Worm (Caenorhabditis elegans) whole organism, L1 larva: Measurements from ENCODE around the gene mfn-1.

Experiments used
- C16A3.4 ChIP-seq: fragments of 150-350 bp; optimal IDR thresholded peaks from 2 replicates; lab custom pipeline; 2014; ENCODE audit warnings: missing biosample characterization, missing genetic modification characterization
- C34B4.2 ChIP-seq: sonication (generic microtip); optimal IDR thresholded peaks from 2 replicates; lab custom pipeline; 2017; ENCODE audit warnings: mild to moderate bottlenecking, missing genetic modification characterization, missing compliant biosample characterization
- aha-1 ChIP-seq: fragments of 150-350 bp; optimal IDR thresholded peaks from 2 replicates; lab custom pipeline; 2014; ENCODE audit warnings: missing biosample characterization, missing genetic modification characterization
- alr-1 ChIP-seq: fragments of 200-800 bp; sonication (Bioruptor generic); optimal IDR thresholded peaks from 2 replicates; lab custom pipeline; 2018; ENCODE audit warnings: borderline replicate concordance, mild to moderate bottlenecking, missing genetic modification characterization, missing compliant biosample characterization
- blmp-1 ChIP-seq: fragments of 150-350 bp; optimal IDR thresholded peaks from 2 replicates; lab custom pipeline; 2014; ENCODE audit warnings: missing biosample characterization, missing genetic modification characterization
- ceh-63 ChIP-seq: fragments of 200-800 bp; sonication (Bioruptor generic); optimal IDR thresholded peaks from 2 replicates; lab custom pipeline; 2018; ENCODE audit warnings: mild to moderate bottlenecking, missing genetic modification characterization, missing compliant biosample characterization
- ceh-8 ChIP-seq: fragments of 200-800 bp; sonication (Bioruptor generic); optimal IDR thresholded peaks from 2 replicates; lab custom pipeline; 2018; ENCODE audit warnings: mild to moderate bottlenecking, missing genetic modification characterization, moderate library complexity, missing compliant biosample characterization
- ceh-82 ChIP-seq, 3 experiments: fragments of 150-350 bp in 1 of 3; sonication (generic microtip) in 2 of 3; optimal IDR thresholded peaks; 2 replicates each; lab custom pipeline; 2014 to 2017; ENCODE audit warnings: missing biosample characterization in 3 of 3, missing genetic modification characterization in 3 of 3
- ceh-88 ChIP-seq: fragments of 200-800 bp; sonication (Bioruptor generic); IDR thresholded peaks from 2 replicates; pipeline ENCODE4 v1.3.6; 2022; ENCODE audit warnings: missing genetic modification characterization, missing compliant biosample characterization
- ceh-90 ChIP-seq: sonication (generic microtip); optimal IDR thresholded peaks from 2 replicates; lab custom pipeline; 2016; ENCODE audit warnings: missing genetic modification characterization, missing compliant biosample characterization
- ces-1 ChIP-seq: fragments of 150-350 bp; optimal IDR thresholded peaks from 2 replicates; lab custom pipeline; 2014; ENCODE audit warnings: missing biosample characterization, missing genetic modification reagents, missing genetic modification characterization
- dpl-1 ChIP-seq, 3 experiments: fragments of 150-350 bp in 2 of 3; sonication (generic microtip) in 1 of 3; optimal IDR thresholded peaks; 2 replicates each; lab custom pipeline; 2014 to 2017; ENCODE audit warnings: missing biosample characterization in 3 of 3, missing genetic modification characterization in 3 of 3, missing genetic modification reagents in 3 of 3
- dsc-1 ChIP-seq: sonication (generic microtip); optimal IDR thresholded peaks from 2 replicates; lab custom pipeline; 2016; ENCODE audit warnings: mild to moderate bottlenecking, missing genetic modification characterization, missing compliant biosample characterization
- efl-1 ChIP-seq, 4 experiments: fragments of 150-350 bp; optimal IDR thresholded peaks in 3 of 4; peaks in 1 of 4; 1 replicate in 1 of 4; 2 replicates in 3 of 4; lab custom pipeline; 2014; ENCODE audit warnings: missing biosample characterization in 2 of 4, missing genetic modification characterization in 2 of 4, missing genetic modification reagents in 2 of 4
- efl-3 ChIP-seq: fragments of 200-800 bp; sonication (Bioruptor generic); optimal IDR thresholded peaks from 2 replicates; lab custom pipeline; 2018; ENCODE audit warnings: mild to moderate bottlenecking, missing genetic modification characterization, missing compliant biosample characterization
- egl-13 ChIP-seq: sonication (generic microtip); optimal IDR thresholded peaks from 2 replicates; lab custom pipeline; 2016; ENCODE audit warnings: missing genotype, missing genetic modification reagents, missing genetic modification characterization, missing compliant biosample characterization
- egl-27 ChIP-seq, 2 experiments: fragments of 150-350 bp in 1 of 2; sonication (generic microtip); optimal IDR thresholded peaks; 3 replicates each; lab custom pipeline; 2017 to 2018; ENCODE audit warnings: missing biosample characterization in 2 of 2, missing genetic modification characterization in 2 of 2, missing genetic modification reagents in 2 of 2
- elt-2 ChIP-seq: sonication (generic microtip); optimal IDR thresholded peaks from 2 replicates; lab custom pipeline; 2016; ENCODE audit warnings: missing genetic modification characterization, mild to moderate bottlenecking, inconsistent platforms, missing compliant biosample characterization, missing genetic modification reagents
- elt-3 ChIP-seq, 6 experiments: fragments of 150-350 bp in 1 of 6; sonication (generic microtip); optimal IDR thresholded peaks; 2 replicates each; lab custom pipeline; 2017 to 2018; ENCODE audit warnings: missing biosample characterization in 6 of 6, missing genetic modification characterization in 6 of 6, inconsistent platforms in 1 of 6
- fkh-4 ChIP-seq: sonication (generic microtip); optimal IDR thresholded peaks from 2 replicates; lab custom pipeline; 2016; ENCODE audit warnings: missing compliant biosample characterization, missing genetic modification characterization, borderline replicate concordance
- fkh-8 ChIP-seq: sonication (generic microtip); optimal IDR thresholded peaks from 2 replicates; lab custom pipeline; 2016; ENCODE audit warnings: mild to moderate bottlenecking, missing genetic modification characterization, missing compliant biosample characterization
- fos-1 ChIP-seq: fragments of 150-350 bp; optimal IDR thresholded peaks from 2 replicates; lab custom pipeline; 2014; ENCODE audit warnings: missing biosample characterization, missing genetic modification characterization
- grh-1 ChIP-seq: fragments of 200-800 bp; sonication (Bioruptor generic); IDR thresholded peaks from 2 replicates; pipeline ENCODE4 v1.3.6; 2022; ENCODE audit warnings: missing genetic modification reagents, missing genetic modification characterization, missing compliant biosample characterization
- hlh-17 ChIP-seq: fragments of 200-800 bp; sonication (Bioruptor generic); optimal IDR thresholded peaks from 2 replicates; lab custom pipeline; 2018; ENCODE audit warnings: missing genetic modification characterization, mild to moderate bottlenecking, missing compliant biosample characterization, moderate library complexity, borderline replicate concordance
- irx-1 ChIP-seq: sonication (generic microtip); optimal IDR thresholded peaks from 2 replicates; lab custom pipeline; 2016; ENCODE audit warnings: missing genetic modification characterization, missing compliant biosample characterization
- jun-1 ChIP-seq: fragments of 150-350 bp; optimal IDR thresholded peaks from 2 replicates; lab custom pipeline; 2014; ENCODE audit warnings: missing biosample characterization, missing genetic modification reagents, missing genetic modification characterization
- lin-13 ChIP-seq: fragments of 150-350 bp; optimal IDR thresholded peaks from 2 replicates; lab custom pipeline; 2014; ENCODE audit warnings: missing biosample characterization, missing genetic modification reagents, missing genetic modification characterization
- lin-14 ChIP-seq: fragments of 200-800 bp; sonication (Bioruptor generic); optimal IDR thresholded peaks from 2 replicates; lab custom pipeline; 2018; ENCODE audit warnings: mild to moderate bottlenecking, missing genetic modification characterization, moderate library complexity, missing compliant biosample characterization
- lin-15B ChIP-seq: fragments of 150-350 bp; sonication (generic microtip); optimal IDR thresholded peaks from 3 replicates; lab custom pipeline; 2014; ENCODE audit warnings: missing biosample characterization, missing genetic modification characterization
- lin-35 ChIP-seq, 2 experiments: fragments of 150-350 bp; optimal IDR thresholded peaks; 2 replicates each; lab custom pipeline; 2014; ENCODE audit warnings: missing biosample characterization in 2 of 2, missing genetic modification characterization in 2 of 2, missing genetic modification reagents in 2 of 2
- lir-3 ChIP-seq: sonication (generic microtip); optimal IDR thresholded peaks from 2 replicates; lab custom pipeline; 2016; ENCODE audit warnings: mild to moderate bottlenecking, missing genetic modification characterization, moderate library complexity, missing compliant biosample characterization; ENCODE audit not compliant: poor library complexity
- mdl-1 ChIP-seq, 2 experiments: fragments of 150-350 bp; optimal IDR thresholded peaks; 2 replicates each; lab custom pipeline; 2014 to 2017; ENCODE audit warnings: missing biosample characterization in 2 of 2, missing genetic modification characterization in 2 of 2, inconsistent platforms in 1 of 2
- mef-2 ChIP-seq: fragments of 150-350 bp; optimal IDR thresholded peaks from 2 replicates; lab custom pipeline; 2014; ENCODE audit warnings: missing biosample characterization, missing genetic modification characterization
- mep-1 ChIP-seq: fragments of 150-350 bp; optimal IDR thresholded peaks from 2 replicates; lab custom pipeline; 2014; ENCODE audit warnings: missing biosample characterization, missing genetic modification characterization
- nhr-11 ChIP-seq: fragments of 150-350 bp; optimal IDR thresholded peaks from 2 replicates; lab custom pipeline; 2014; ENCODE audit warnings: missing biosample characterization, missing genetic modification characterization
- nhr-28 ChIP-seq: fragments of 150-350 bp; optimal IDR thresholded peaks from 2 replicates; lab custom pipeline; 2014; ENCODE audit warnings: missing biosample characterization, missing genetic modification characterization
- nhr-47 ChIP-seq: sonication (generic microtip); optimal IDR thresholded peaks from 2 replicates; lab custom pipeline; 2016; ENCODE audit warnings: mild to moderate bottlenecking, missing genetic modification characterization, moderate library complexity, missing compliant biosample characterization
- nhr-76 ChIP-seq: sonication (generic microtip); optimal IDR thresholded peaks from 2 replicates; lab custom pipeline; 2017; ENCODE audit warnings: missing biosample characterization, missing genetic modification characterization
- nhr-77 ChIP-seq: fragments of 150-350 bp; optimal IDR thresholded peaks from 2 replicates; lab custom pipeline; 2014; ENCODE audit warnings: missing biosample characterization, missing genetic modification characterization
- nhr-85 ChIP-seq: sonication (generic microtip); peaks from one replicate; lab custom pipeline; 2016; ENCODE audit warnings: missing genetic modification characterization, inconsistent platforms, missing compliant biosample characterization
- nhr-90 ChIP-seq: sonication (generic microtip); optimal IDR thresholded peaks from 2 replicates; lab custom pipeline; 2016; ENCODE audit warnings: mild to moderate bottlenecking, missing genetic modification characterization, missing compliant biosample characterization; ENCODE audit not compliant: poor library complexity
- pqm-1 ChIP-seq: sonication (generic microtip); optimal IDR thresholded peaks from 3 replicates; lab custom pipeline; 2017; ENCODE audit warnings: missing biosample characterization, missing genetic modification characterization
- rnt-1 ChIP-seq: sonication (generic microtip); optimal IDR thresholded peaks from 2 replicates; lab custom pipeline; 2016; ENCODE audit warnings: mild to moderate bottlenecking, missing genetic modification characterization, moderate library complexity, missing compliant biosample characterization
- snpc-4 ChIP-seq: fragments of 150-350 bp; optimal IDR thresholded peaks from 2 replicates; lab custom pipeline; 2014; ENCODE audit warnings: missing biosample characterization, missing genetic modification characterization
- snu-23 ChIP-seq: sonication (generic microtip); optimal IDR thresholded peaks from 2 replicates; lab custom pipeline; 2016; ENCODE audit warnings: missing genetic modification characterization, missing compliant biosample characterization
- sptf-1 ChIP-seq: fragments of 150-350 bp; optimal IDR thresholded peaks from 2 replicates; lab custom pipeline; 2014; ENCODE audit warnings: missing biosample characterization, missing genetic modification characterization
- tbx-2 ChIP-seq: sonication (generic microtip); optimal IDR thresholded peaks from 2 replicates; lab custom pipeline; 2016; ENCODE audit warnings: missing genetic modification characterization, missing compliant biosample characterization
- unc-130 ChIP-seq: fragments of 150-350 bp; optimal IDR thresholded peaks from 2 replicates; lab custom pipeline; 2017; ENCODE audit warnings: missing biosample characterization, missing genetic modification characterization, inconsistent platforms
- vab-15 ChIP-seq: sonication (generic microtip); optimal IDR thresholded peaks from 2 replicates; lab custom pipeline; 2017; ENCODE audit warnings: missing genotype, mild to moderate bottlenecking, missing genetic modification characterization, missing compliant biosample characterization
- xbp-1 ChIP-seq: sonication (generic microtip); optimal IDR thresholded peaks from 2 replicates; lab custom pipeline; 2016; ENCODE audit warnings: missing genetic modification characterization, missing compliant biosample characterization
- zip-4 ChIP-seq: fragments of 200-800 bp; sonication (Bioruptor generic); optimal IDR thresholded peaks from 2 replicates; lab custom pipeline; 2018; ENCODE audit warnings: mild to moderate bottlenecking, missing genetic modification characterization, moderate library complexity, missing compliant biosample characterization
- ztf-4 ChIP-seq: fragments of 150-350 bp; optimal IDR thresholded peaks from 2 replicates; lab custom pipeline; 2014; ENCODE audit warnings: missing biosample characterization, missing genetic modification characterization

The mfn-1 gene

DNA sequence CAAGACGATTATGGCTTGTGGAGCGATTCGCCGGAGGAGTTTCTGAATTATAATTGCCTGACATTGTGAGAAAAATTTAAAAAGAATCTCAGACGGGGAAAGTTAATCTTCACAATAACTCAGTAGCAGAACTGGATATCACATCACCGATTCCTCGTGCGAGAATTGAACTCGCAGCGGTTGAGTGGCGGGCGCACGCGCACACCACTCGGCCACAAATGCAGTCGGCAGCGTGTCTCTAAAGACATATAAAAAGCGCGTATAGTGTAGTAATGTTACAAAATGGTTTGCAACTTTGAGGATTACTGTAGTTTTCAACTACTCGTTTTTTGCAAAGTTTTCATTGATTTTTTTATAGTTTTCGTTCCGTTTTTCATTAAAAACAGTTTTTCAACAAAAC is 12.8 kb upstream of the mfn-1 start:
- TF ChIP-seq unc-130 (peak; percentile 73), ceh-90 (no peak), nhr-28 (tag; lab: Kevin White, UChicago) (no peak), lir-3 (peak; percentile 82), snu-23 (GFP tag; lab: Kevin White, UChicago) (peak; percentile 85), rnt-1 (peak; percentile 79), mef-2 (tag; lab: Kevin White, UChicago) (no peak), egl-27 (tag; optimal IDR thresholded peaks at IDR 0.05; lab: Kevin White, UChicago) (peak in 1 of 2 experiments; percentile 25), efl-1 (optimal IDR thresholded peaks at IDR 0.05; lab: Kevin White, UChicago) (peak; percentile 54 to 62), efl-1 (GFP tag; optimal IDR thresholded peaks at IDR 0.05 in 1 of 2; lab: Kevin White, UChicago) (peak; percentile 50 to 96), lin-14 (no peak), lin-35 (GFP tag; optimal IDR thresholded peaks at IDR 0.05; lab: Kevin White, UChicago) (peak; percentile 69 to 84), ceh-8 (GFP tag; lab: Kevin White, UChicago) (no peak), fkh-8 (tag; lab: Kevin White, UChicago) (peak; percentile 70), nhr-77 (tag; lab: Kevin White, UChicago) (peak; percentile 41), elt-2 (tag; lab: Kevin White, UChicago) (peak; percentile 50), hlh-17 (GFP tag; lab: Kevin White, UChicago) (no peak), efl-3 (GFP tag; lab: Kevin White, UChicago) (no peak), ceh-63 (no peak), dsc-1 (tag; lab: Kevin White, UChicago) (peak; percentile 62), fos-1 (tag; lab: Kevin White, UChicago) (peak; percentile 8), egl-13 (peak; percentile 19), vab-15 (tag; lab: Kevin White, UChicago) (peak; percentile 48), sptf-1 (no peak), tbx-2 (peak; percentile 54), lin-15B (tag; lab: Kevin White, UChicago) (peak; percentile 37), jun-1 (tag; lab: Kevin White, UChicago) (peak; percentile 63), mdl-1 (tag; optimal IDR thresholded peaks at IDR 0.05; lab: Kevin White, UChicago) (peak in 1 of 2 experiments; percentile 85), grh-1 (GFP tag; lab: Robert Waterston, UW) (peak; percentile 44; the same call in 1 of the 2 replicates), snpc-4 (peak; percentile 51), ceh-88 (GFP tag; lab: Robert Waterston, UW) (peak; percentile 60), aha-1 (no peak), C34B4.2 (no peak), mep-1 (peak; percentile 85), irx-1 (tag; lab: Kevin White, UChicago) (peak; percentile 1), nhr-85 (peak; percentile 79), nhr-11 (no peak), pqm-1 (tag; lab: Kevin White, UChicago) (no peak), alr-1 (no peak), nhr-90 (tag; lab: Kevin White, UChicago) (peak; percentile 74), ztf-4 (tag; lab: Kevin White, UChicago) (peak; percentile 14), C16A3.4 (peak; percentile 83), ces-1 (no peak), blmp-1 (tag; lab: Kevin White, UChicago) (no peak), nhr-47 (peak; percentile 78), fkh-4 (tag; lab: Kevin White, UChicago) (no peak), lin-13 (no peak), zip-4 (peak; percentile 15), elt-3 (tag; optimal IDR thresholded peaks at IDR 0.05; lab: Kevin White, UChicago) (peak in 2 of 6 experiments; percentile 34 to 51), xbp-1 (tag; lab: Kevin White, UChicago) (peak; percentile 53), ceh-82 (tag; optimal IDR thresholded peaks at IDR 0.05; lab: Kevin White, UChicago) (peak; percentile 38 to 87 (median 46)), nhr-76 (tag; lab: Kevin White, UChicago) (no peak), dpl-1 (GFP tag; optimal IDR thresholded peaks at IDR 0.05; lab: Kevin White, UChicago) (peak; percentile 19 to 61 (median 59))
